Fruit fly (Drosophila melanogaster): ENCODE data around the gene CG31145.

The CG31145 gene

dm6 chr3R:23713901-23714300, 44.4 kb upstream of the CG31145 start:
- TF ChIP-seq wdn (GFP tag; IDR thresholded peaks at IDR 0.05) (0 out of 2 replicates have a peak, but pooled peaks have one; percentile 27), ash1 (GFP tag; optimal IDR thresholded peaks at IDR 0.05) (no peak), Spps (tag; optimal IDR thresholded peaks at IDR 0.05) (peak; percentile 33), CG14965 (GFP tag; optimal IDR thresholded peaks at IDR 0.05; ENCODE audit: borderline replicate concordance) (no peak), ewg (GFP tag; optimal IDR thresholded peaks at IDR 0.05) (peak; percentile 36), H15 (GFP tag; IDR thresholded peaks at IDR 0.05) (peak; percentile 26; the same call in 1 of the 3 replicates), CkIIα-i1 (GFP tag; IDR thresholded peaks at IDR 0.05) (no peak), sim (GFP tag; IDR thresholded peaks at IDR 0.05) (no peak), chm (GFP tag; IDR thresholded peaks at IDR 0.05) (peak; percentile 58; the same call in 1 of the 2 replicates), Usf (GFP tag; optimal IDR thresholded peaks at IDR 0.05) (no peak), CG14667 (GFP tag; IDR thresholded peaks at IDR 0.05) (peak; percentile 31), CG16815 (GFP tag; optimal IDR thresholded peaks at IDR 0.05) (peak; percentile 47), Pdp1 (GFP tag; optimal IDR thresholded peaks at IDR 0.05) (peak; percentile 44 to 66), CG9609 (GFP tag; optimal IDR thresholded peaks at IDR 0.05) (peak; percentile 31), Dad (GFP tag; optimal IDR thresholded peaks at IDR 0.05) (peak; percentile 51), ap (GFP tag; IDR thresholded peaks at IDR 0.05) (peak; percentile 51), lmd (GFP tag; IDR thresholded peaks at IDR 0.05) (0 out of 2 replicates have a peak, but pooled peaks have one; percentile 13), pnt (GFP tag; optimal IDR thresholded peaks at IDR 0.05) (peak; percentile 34), CG10959 (GFP tag; IDR thresholded peaks at IDR 0.05) (peak; percentile 13; the same call in 1 of the 2 replicates), CG4424 (GFP tag; optimal IDR thresholded peaks at IDR 0.05) (peak; percentile 39), H2.0 (GFP tag; IDR thresholded peaks at IDR 0.05) (peak; percentile 57), HHEX (GFP tag; optimal IDR thresholded peaks at IDR 0.05) (peak; percentile 43), CG7372 (GFP tag; IDR thresholded peaks at IDR 0.05) (no peak), Antp (GFP tag; optimal IDR thresholded peaks at IDR 0.05) (peak; percentile 46), CG9817 (tag; optimal IDR thresholded peaks at IDR 0.05) (peak; percentile 34), CG8089 (GFP tag; optimal IDR thresholded peaks at IDR 0.05) (peak; percentile 16), so (GFP tag; IDR thresholded peaks at IDR 0.05) (peak; percentile 80; the same call in 2 of the 3 replicates), Abd-B (GFP tag; optimal IDR thresholded peaks at IDR 0.05) (peak; percentile 70), Ets97D (GFP tag; optimal IDR thresholded peaks at IDR 0.05) (no peak), Awh (GFP tag; IDR thresholded peaks at IDR 0.05) (peak; percentile 60; the same call in 1 of the 2 replicates), phol (tag; optimal IDR thresholded peaks at IDR 0.05) (peak; percentile 76), CG2678 (tag; optimal IDR thresholded peaks at IDR 0.05) (peak; percentile 50), Fer3 (tag; optimal IDR thresholded peaks at IDR 0.05) (peak; percentile 50), Sry-δ (GFP tag; optimal IDR thresholded peaks at IDR 0.05) (peak; percentile 21), CG7271 (tag; optimal IDR thresholded peaks at IDR 0.05) (peak; percentile 34), run (tag; optimal IDR thresholded peaks at IDR 0.05) (peak; percentile 1), Atf-2 (GFP tag; optimal IDR thresholded peaks at IDR 0.05) (peak; percentile 50), scrt (GFP tag; optimal IDR thresholded peaks at IDR 0.05) (peak; percentile 14), Nf-YB (GFP tag; optimal IDR thresholded peaks at IDR 0.05) (no peak), CG32532 (GFP tag; IDR thresholded peaks at IDR 0.05) (no peak), CG2202 (tag; optimal IDR thresholded peaks at IDR 0.05) (peak; percentile 29), sens-2 (GFP tag; IDR thresholded peaks at IDR 0.05) (peak; percentile 55; the same call in 1 of the 2 replicates), Oaz (GFP tag; IDR thresholded peaks at IDR 0.05) (peak; percentile 54), CG3065 (GFP tag; optimal IDR thresholded peaks at IDR 0.05) (peak; percentile 18), dm (GFP tag; optimal IDR thresholded peaks at IDR 0.05) (no peak), disco-r (GFP tag; optimal IDR thresholded peaks at IDR 0.05) (peak; percentile 0), caup (GFP tag; optimal IDR thresholded peaks at IDR 0.05; ENCODE audit: severe bottlenecking) (no peak), CG11695 (GFP tag; IDR thresholded peaks at IDR 0.05) (peak; percentile 39; the same call in 1 of the 3 replicates), ci (GFP tag; IDR thresholded peaks at IDR 0.05) (peak; percentile 86), twi (tag; optimal IDR thresholded peaks at IDR 0.05) (peak; percentile 31), NfI (GFP tag; optimal IDR thresholded peaks at IDR 0.05) (peak; percentile 45)

Measured in whole organism, embryonic.